Worm (Caenorhabditis elegans) whole organism, midembryonic: Measurements from ENCODE around the gene F54B11.10.

Source experiments
- T22C8.4 ChIP-seq: fragments of 200-800 bp; sonication (Bioruptor generic); IDR thresholded peaks from 2 replicates; pipeline ENCODE4 v1.3.6; 2022; ENCODE audit warnings: missing genetic modification characterization, missing compliant biosample characterization
- cog-1 ChIP-seq: sonication (generic microtip); optimal IDR thresholded peaks from 2 replicates; lab custom pipeline; 2016; ENCODE audit warnings: missing genetic modification characterization, missing compliant biosample characterization
- flt-1 ChIP-seq: fragments of 200-800 bp; sonication (Bioruptor generic); IDR thresholded peaks from 2 replicates; pipeline ENCODE4 v1.3.6; 2022; ENCODE audit warnings: missing genetic modification characterization, missing compliant biosample characterization
- med-1 ChIP-seq: sonication (generic microtip); optimal IDR thresholded peaks from 2 replicates; lab custom pipeline; 2017; ENCODE audit warnings: missing genetic modification characterization, mild to moderate bottlenecking, missing compliant biosample characterization, antibody characterized with exemption, missing genetic modification reagents; ENCODE audit not compliant: insufficient read depth
- ref-1 ChIP-seq: fragments of 200-800 bp; sonication (Bioruptor generic); conservative IDR thresholded peaks from 2 replicates; pipeline ENCODE4 v1.3.6; 2022; ENCODE audit warnings: missing genetic modification reagents, missing genetic modification characterization, missing compliant biosample characterization
- ztf-23 ChIP-seq: fragments of 200-800 bp; sonication (Bioruptor generic); IDR thresholded peaks from 2 replicates; pipeline ENCODE4 v1.3.6; 2022; ENCODE audit warnings: missing genetic modification reagents, missing genetic modification characterization, missing compliant biosample characterization
- ztf-29 ChIP-seq: fragments of 200-800 bp; sonication (Bioruptor generic); IDR thresholded peaks from 2 replicates; pipeline ENCODE4 v1.3.6; 2022; ENCODE audit warnings: missing genetic modification reagents, missing genetic modification characterization, missing compliant biosample characterization

DNA sequence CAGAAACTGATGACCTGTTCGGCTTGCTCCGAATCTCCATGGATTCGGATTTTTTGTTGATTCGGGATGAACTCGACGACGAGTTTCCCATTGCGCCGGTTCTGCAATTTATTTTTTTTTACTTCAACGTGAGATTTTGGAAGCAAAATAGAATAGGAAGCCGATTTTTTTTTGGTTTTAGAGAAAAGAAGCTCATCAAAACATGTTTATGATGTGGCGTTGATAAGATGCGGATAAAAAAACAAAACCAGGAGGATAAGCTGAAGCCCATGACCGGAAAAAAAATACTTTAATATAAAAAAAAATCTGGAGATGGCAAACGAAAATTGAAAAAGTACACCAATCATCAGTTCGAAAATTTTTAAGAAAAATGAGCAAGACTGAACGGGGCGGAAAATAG, 25.9 kb upstream of the F54B11.10 start, which contains the start of gene glb-20:
- TF ChIP-seq flt-1 (GFP tag; lab: Robert Waterston, UW) (no peak), T22C8.4 (no peak), ztf-23 (GFP tag; lab: Robert Waterston, UW) (no peak), ztf-29 (GFP tag; lab: Robert Waterston, UW) (no peak), ref-1 (GFP tag; lab: Robert Waterston, UW) (no peak), cog-1 (tag; lab: Kevin White, UChicago) (no peak), med-1 (GFP tag; lab: Kevin White, UChicago) (no peak)
